Fruit fly (Drosophila melanogaster) whole organism, prepupa: ENCODE measurements around the gene alpha-Man-Ib.
A peak's percentile ranks its signal among the peaks of the same experiment; 100 is the strongest.

Experiments
- Blimp-1 ChIP-seq: fragments of 200-800 bp; sonication (Bioruptor generic); optimal IDR thresholded peaks from 3 replicates; lab custom pipeline; 2017; ENCODE audit warnings: missing biosample characterization, missing genetic modification characterization, mild to moderate bottlenecking, moderate library complexity, missing genetic modification reagents
- CG11294 ChIP-seq: fragments of 200-800 bp; sonication (Bioruptor generic); IDR thresholded peaks from 2 replicates; pipeline ENCODE4 v1.3.6; 2022; ENCODE audit warnings: missing biosample characterization, missing genetic modification characterization
- CG11902 ChIP-seq: fragments of 200-800 bp; sonication (Bioruptor generic); optimal IDR thresholded peaks from 3 replicates; lab custom pipeline; 2016; ENCODE audit warnings: missing biosample characterization, missing genetic modification characterization
- CG15336 ChIP-seq: fragments of 200-800 bp; sonication (Bioruptor generic); IDR thresholded peaks from 2 replicates; pipeline ENCODE4 v1.3.6; 2022; ENCODE audit warnings: missing biosample characterization, missing genetic modification characterization
- CG1621 ChIP-seq: fragments of 200-800 bp; sonication (Bioruptor generic); optimal IDR thresholded peaks from 3 replicates; lab custom pipeline; 2018; ENCODE audit warnings: missing biosample characterization, mild to moderate bottlenecking, missing genetic modification characterization
- CG3032 ChIP-seq: fragments of 200-800 bp; optimal IDR thresholded peaks from 2 replicates; lab custom pipeline; 2019; ENCODE audit warnings: missing biosample characterization, mild to moderate bottlenecking, missing genetic modification characterization, moderate library complexity
- CG34406 ChIP-seq: fragments of 200-800 bp; sonication (Bioruptor generic); optimal IDR thresholded peaks from 3 replicates; lab custom pipeline; 2016; ENCODE audit warnings: missing biosample characterization, missing genetic modification characterization
- CG3919 ChIP-seq: fragments of 200-800 bp; sonication (Bioruptor generic); optimal IDR thresholded peaks from 3 replicates; lab custom pipeline; 2016; ENCODE audit warnings: missing biosample characterization, missing genetic modification characterization
- CG4318 ChIP-seq: fragments of 200-800 bp; sonication (Bioruptor generic); optimal IDR thresholded peaks from 3 replicates; lab custom pipeline; 2017; ENCODE audit warnings: missing biosample characterization, mild to moderate bottlenecking, missing genetic modification characterization
- CG6163 ChIP-seq: fragments of 200-800 bp; sonication (Bioruptor generic); IDR thresholded peaks from 3 replicates; pipeline ENCODE4 v1.3.6; 2022; ENCODE audit warnings: missing biosample characterization, missing genetic modification characterization
- CG6792 ChIP-seq: fragments of 200-800 bp; sonication (Bioruptor generic); optimal IDR thresholded peaks from 3 replicates; lab custom pipeline; 2016; ENCODE audit warnings: missing biosample characterization, missing genetic modification characterization
- CG6808 ChIP-seq: fragments of 200-800 bp; sonication (Bioruptor generic); optimal IDR thresholded peaks from 3 replicates; lab custom pipeline; 2017; ENCODE audit warnings: missing biosample characterization, missing genetic modification characterization, mild to moderate bottlenecking, moderate library complexity, missing genetic modification reagents
- CG7368 ChIP-seq: fragments of 200-800 bp; sonication (Bioruptor generic); optimal IDR thresholded peaks from 3 replicates; lab custom pipeline; 2016; ENCODE audit warnings: missing biosample characterization, missing genetic modification characterization
- CG8319 ChIP-seq: fragments of 200-800 bp; sonication (Bioruptor generic); optimal IDR thresholded peaks from 3 replicates; lab custom pipeline; 2016; ENCODE audit warnings: missing biosample characterization, missing genetic modification characterization
- CG9139 ChIP-seq: fragments of 200-800 bp; sonication (Bioruptor generic); optimal IDR thresholded peaks from 3 replicates; lab custom pipeline; 2017; ENCODE audit warnings: missing biosample characterization, mild to moderate bottlenecking, missing genetic modification characterization
- Eip78C ChIP-seq: fragments of 200-800 bp; sonication (Bioruptor generic); peaks from one replicate; lab custom pipeline; 2016; ENCODE audit warnings: missing biosample characterization, missing genetic modification characterization
- Eip93F ChIP-seq: fragments of 200-800 bp; sonication (Bioruptor generic); optimal IDR thresholded peaks from 2 replicates; lab custom pipeline; 2016; ENCODE audit warnings: missing biosample characterization, mild to moderate bottlenecking, missing genetic modification characterization
- Ets96B ChIP-seq: fragments of 200-800 bp; optimal IDR thresholded peaks from 2 replicates; lab custom pipeline; 2019; ENCODE audit warnings: missing biosample characterization, mild to moderate bottlenecking, missing genetic modification characterization, moderate library complexity
- Gug ChIP-seq: fragments of 200-800 bp; sonication (Bioruptor generic); IDR thresholded peaks from 2 replicates; pipeline ENCODE4 v1.3.6; 2022; ENCODE audit warnings: missing biosample characterization, missing genetic modification characterization
- Hr38 ChIP-seq: sonication (Bioruptor generic); optimal IDR thresholded peaks from 2 replicates; lab custom pipeline; 2016; ENCODE audit warnings: missing biosample characterization, missing genetic modification characterization
- Hr39 ChIP-seq: fragments of 200-800 bp; sonication (Bioruptor generic); optimal IDR thresholded peaks from 2 replicates; lab custom pipeline; 2016; ENCODE audit warnings: missing biosample characterization, missing genetic modification characterization
- Hr4 ChIP-seq: fragments of 200-800 bp; sonication (Bioruptor generic); optimal IDR thresholded peaks from 3 replicates; lab custom pipeline; 2016; ENCODE audit warnings: missing biosample characterization, missing genetic modification characterization
- Lpt ChIP-seq: fragments of 200-800 bp; sonication (Bioruptor generic); optimal IDR thresholded peaks from 3 replicates; lab custom pipeline; 2016; ENCODE audit warnings: missing biosample characterization, missing genetic modification characterization
- Met ChIP-seq: fragments of 200-800 bp; sonication (Bioruptor generic); optimal IDR thresholded peaks from 3 replicates; lab custom pipeline; 2016; ENCODE audit warnings: missing biosample characterization, missing genetic modification characterization
- OdsH ChIP-seq: fragments of 200-800 bp; sonication (Bioruptor generic); optimal IDR thresholded peaks from 3 replicates; lab custom pipeline; 2016; ENCODE audit warnings: missing biosample characterization, missing genetic modification characterization
- Sox102F ChIP-seq: fragments of 200-800 bp; sonication (Bioruptor generic); optimal IDR thresholded peaks from 2 replicates; lab custom pipeline; 2016; ENCODE audit warnings: missing biosample characterization, mild to moderate bottlenecking, missing genetic modification characterization
- Sox14 ChIP-seq: fragments of 200-800 bp; sonication (Bioruptor generic); optimal IDR thresholded peaks from 3 replicates; lab custom pipeline; 2016; ENCODE audit warnings: missing biosample characterization, missing genetic modification characterization
- Sox15 ChIP-seq: fragments of 200-800 bp; sonication (Bioruptor generic); optimal IDR thresholded peaks from 3 replicates; lab custom pipeline; 2016; ENCODE audit warnings: missing biosample characterization, missing genetic modification characterization
- acj6 ChIP-seq: fragments of 200-800 bp; sonication (Bioruptor generic); optimal IDR thresholded peaks from 3 replicates; lab custom pipeline; 2016; ENCODE audit warnings: missing biosample characterization, missing genetic modification characterization
- cyc ChIP-seq: fragments of 200-800 bp; sonication (Bioruptor generic); optimal IDR thresholded peaks from 3 replicates; lab custom pipeline; 2016; ENCODE audit warnings: missing biosample characterization, missing genetic modification characterization
- dac ChIP-seq: fragments of 200-800 bp; sonication (Bioruptor generic); optimal IDR thresholded peaks from 2 replicates; lab custom pipeline; 2017; ENCODE audit warnings: missing biosample characterization, mild to moderate bottlenecking, missing genetic modification characterization
- dsx ChIP-seq: fragments of 200-800 bp; optimal IDR thresholded peaks from 3 replicates; lab custom pipeline; 2019; ENCODE audit warnings: missing biosample characterization, mild to moderate bottlenecking, missing genetic modification characterization, moderate library complexity; ENCODE audit not compliant: poor library complexity, severe bottlenecking
- fd59A ChIP-seq: fragments of 200-800 bp; sonication (Bioruptor generic); optimal IDR thresholded peaks from 2 replicates; lab custom pipeline; 2017; ENCODE audit warnings: missing biosample characterization, mild to moderate bottlenecking, missing genetic modification characterization, missing genetic modification reagents
- fkh ChIP-seq: fragments of 200-800 bp; sonication (Bioruptor generic); optimal IDR thresholded peaks from 3 replicates; lab custom pipeline; 2017; ENCODE audit warnings: missing biosample characterization, mild to moderate bottlenecking, missing genetic modification characterization, moderate library complexity
- net ChIP-seq: fragments of 200-800 bp; sonication (Bioruptor generic); optimal IDR thresholded peaks from 3 replicates; lab custom pipeline; 2016; ENCODE audit warnings: missing biosample characterization, missing genetic modification characterization
- pdm3 ChIP-seq: fragments of 200-800 bp; sonication (Bioruptor generic); optimal IDR thresholded peaks from 3 replicates; lab custom pipeline; 2016; ENCODE audit warnings: missing biosample characterization, missing genetic modification characterization
- salr ChIP-seq, 2 experiments: fragments of 200-800 bp; sonication (Bioruptor generic); optimal IDR thresholded peaks; 3 replicates each; lab custom pipeline; 2016 to 2018; ENCODE audit warnings: missing biosample characterization in 2 of 2, missing genetic modification characterization in 2 of 2, mild to moderate bottlenecking in 1 of 2
- ss ChIP-seq, 2 experiments: fragments of 200-800 bp; sonication (Bioruptor generic); optimal IDR thresholded peaks; 2 replicates in 1 of 2; 3 replicates in 1 of 2; lab custom pipeline; 2017 to 2018; ENCODE audit warnings: mild to moderate bottlenecking in 2 of 2, missing biosample characterization in 2 of 2, missing genetic modification characterization in 2 of 2, moderate library complexity in 1 of 2
- topi ChIP-seq: fragments of 200-800 bp; sonication (Bioruptor generic); optimal IDR thresholded peaks from 3 replicates; lab custom pipeline; 2016; ENCODE audit warnings: missing biosample characterization, missing genetic modification characterization
- vri ChIP-seq: fragments of 200-800 bp; sonication (Bioruptor generic); optimal IDR thresholded peaks from 3 replicates; lab custom pipeline; 2016; ENCODE audit warnings: missing biosample characterization, mild to moderate bottlenecking, missing genetic modification characterization

The alpha-Man-Ib gene

dm6 chr3R:29087926-29088487, 24.6 kb downstream of the alpha-Man-Ib start (continued):
- TF ChIP-seq CG4318 = no peak
- no peak for TF ChIP-seq OdsH (GFP tag; lab: Kevin White, UChicago)
- TF ChIP-seq vri (GFP tag; lab: Kevin White, UChicago) = no peak
- TF ChIP-seq CG3032 (tag; lab: Kevin White, UChicago) = no peak
- TF ChIP-seq CG3919 = peak; percentile 38
- TF ChIP-seq Sox14 (GFP tag; lab: Kevin White, UChicago) = no peak
- no peak for TF ChIP-seq CG11902 (GFP tag; lab: Kevin White, UChicago)
- TF ChIP-seq Hr38 (GFP tag; lab: Kevin White, UChicago) = no peak
- peak; percentile 56 for TF ChIP-seq Eip78C (GFP tag; lab: Kevin White, UChicago)
- no peak for TF ChIP-seq Hr4 (GFP tag; lab: Kevin White, UChicago)
- TF ChIP-seq Sox15 (GFP tag; lab: Kevin White, UChicago) = no peak
- TF ChIP-seq dsx (GFP tag; lab: Kevin White, UChicago) = no peak
- TF ChIP-seq CG15336 (GFP tag; lab: Robert Waterston, UW) = no peak
- no peak for TF ChIP-seq Blimp-1 (GFP tag; lab: Kevin White, UChicago)
- no peak for TF ChIP-seq CG6792 (GFP tag; lab: Kevin White, UChicago)
- TF ChIP-seq CG6163 = peak; percentile 77
- TF ChIP-seq Lpt (GFP tag; lab: Kevin White, UChicago) = peak; percentile 46
- no peak for TF ChIP-seq dac (GFP tag; lab: Kevin White, UChicago)
- TF ChIP-seq Hr39 (GFP tag; lab: Kevin White, UChicago) = no peak
- TF ChIP-seq CG7368 (GFP tag; lab: Kevin White, UChicago) = no peak
- no peak for TF ChIP-seq fkh (GFP tag; lab: Kevin White, UChicago)
- peak; percentile 15 for TF ChIP-seq CG1621 (tag; lab: Kevin White, UChicago)
- TF ChIP-seq Ets96B (tag; lab: Kevin White, UChicago) = no peak
- no peak for TF ChIP-seq net (GFP tag; lab: Kevin White, UChicago)
- TF ChIP-seq CG9139 (GFP tag; lab: Kevin White, UChicago) = peak; percentile 19
- TF ChIP-seq cyc (GFP tag; lab: Kevin White, UChicago) = no peak
- TF ChIP-seq Eip93F (GFP tag; lab: Kevin White, UChicago) = no peak
- no peak for TF ChIP-seq acj6 (GFP tag; lab: Kevin White, UChicago)
- TF ChIP-seq Gug (GFP tag; lab: Robert Waterston, UW) = no peak

- peak; percentile 35 for TF ChIP-seq Eip78C (GFP tag; lab: Kevin White, UChicago)
- no peak for TF ChIP-seq CG34406 (GFP tag; lab: Kevin White, UChicago)
Measured at dm6 chr3R:29087302-29087782, 25.3 kb downstream of the alpha-Man-Ib start.

- no peak for TF ChIP-seq CG1621 (tag; lab: Kevin White, UChicago)
- TF ChIP-seq ss (GFP tag; optimal IDR thresholded peaks at IDR 0.05; lab: Kevin White, UChicago) = peak in 1 of 2 experiments; percentile 63
- TF ChIP-seq fkh (GFP tag; lab: Kevin White, UChicago) = peak; percentile 49
Measured at dm6 chr3R:29086896-29087295, 25.7 kb downstream of the alpha-Man-Ib start.

- TF ChIP-seq Sox14 (GFP tag; lab: Kevin White, UChicago) (peak; percentile 37), Hr39 (GFP tag; lab: Kevin White, UChicago) (peak; percentile 58), pdm3 (GFP tag; lab: Kevin White, UChicago) (peak; percentile 44), Sox15 (GFP tag; lab: Kevin White, UChicago) (no peak), net (GFP tag; lab: Kevin White, UChicago) (no peak), CG6808 (GFP tag; lab: Kevin White, UChicago) (peak; percentile 33), CG8319 (peak; percentile 33), ss (GFP tag; optimal IDR thresholded peaks at IDR 0.05; lab: Kevin White, UChicago) (peak in 1 of 2 experiments; percentile 7), CG3032 (tag; lab: Kevin White, UChicago) (peak; percentile 33), Eip93F (GFP tag; lab: Kevin White, UChicago) (no peak), CG15336 (GFP tag; lab: Robert Waterston, UW) (0 out of 2 replicates have a peak, but pooled peaks have one; percentile 13), fd59A (GFP tag; lab: Kevin White, UChicago) (no peak), dac (GFP tag; lab: Kevin White, UChicago) (no peak), CG9139 (GFP tag; lab: Kevin White, UChicago) (no peak), salr (GFP tag; optimal IDR thresholded peaks at IDR 0.05; lab: Kevin White, UChicago) (peak in 1 of 2 experiments; percentile 26), CG11294 (GFP tag; lab: Robert Waterston, UW) (no peak), fkh (GFP tag; lab: Kevin White, UChicago) (peak; percentile 88), Eip78C (GFP tag; lab: Kevin White, UChicago) (peak; percentile 70), Met (GFP tag; lab: Kevin White, UChicago) (peak; percentile 8), Sox102F (GFP tag; lab: Kevin White, UChicago) (peak; percentile 8), topi (GFP tag; lab: Kevin White, UChicago) (peak; percentile 52)
Measured at dm6 chr3R:29083459-29084457, 28.9 kb downstream of the alpha-Man-Ib start.
